Fruit fly (Drosophila melanogaster): ENCODE measurements around the gene Taf10b.

The Taf10b gene

DNA sequence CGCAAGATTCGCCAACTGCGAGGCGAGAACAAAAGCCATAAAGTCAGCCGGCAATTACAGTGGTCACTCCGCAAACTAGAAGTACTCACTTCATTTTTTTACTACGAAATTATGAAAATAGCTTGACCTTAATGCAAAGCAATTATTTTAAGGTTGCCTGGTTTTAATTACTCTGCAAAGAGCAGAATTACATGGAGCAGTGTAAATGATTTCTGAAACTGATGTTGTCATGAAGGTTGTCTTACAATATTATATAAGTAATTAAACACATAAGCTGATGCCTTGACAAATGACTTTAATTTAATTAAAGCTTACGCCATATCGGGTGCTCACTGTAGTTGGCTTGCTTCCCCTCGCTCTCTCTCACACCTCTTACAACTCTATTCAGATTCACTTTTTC is 33.4 kb downstream of the Taf10b start (continued):
- TF ChIP-seq H15 (GFP tag; IDR thresholded peaks at IDR 0.05) (no peak), CG17612 (GFP tag; IDR thresholded peaks at IDR 0.05) (no peak), CG4424 (GFP tag; optimal IDR thresholded peaks at IDR 0.05) (peak; percentile 17), cato (GFP tag; optimal IDR thresholded peaks at IDR 0.05; ENCODE audit: borderline replicate concordance) (no peak), Trl (optimal IDR thresholded peaks at IDR 0.05) (no peak), Trl (GFP tag; optimal IDR thresholded peaks at IDR 0.05) (no peak), CG9797 (GFP tag; optimal IDR thresholded peaks at IDR 0.05) (no peak), al (GFP tag; IDR thresholded peaks at IDR 0.05) (peak; percentile 67), D19B (GFP tag; optimal IDR thresholded peaks at IDR 0.05) (peak; percentile 38), Ptx1 (GFP tag; IDR thresholded peaks at IDR 0.05) (peak; percentile 54), sr (GFP tag; IDR thresholded peaks at IDR 0.05) (no peak), otp (GFP tag; IDR thresholded peaks at IDR 0.05) (no peak), phol (tag; optimal IDR thresholded peaks at IDR 0.05) (peak; percentile 28), CG17359 (tag; optimal IDR thresholded peaks at IDR 0.05) (peak; percentile 17), CG13775 (GFP tag; optimal IDR thresholded peaks at IDR 0.05) (peak; percentile 49), D (optimal IDR thresholded peaks at IDR 0.05) (no peak), D (GFP tag; optimal IDR thresholded peaks at IDR 0.05) (no peak), Bgb (GFP tag; IDR thresholded peaks at IDR 0.05; ENCODE audit: partially characterized antibody) (no peak), Hand (GFP tag; optimal IDR thresholded peaks at IDR 0.05) (peak; percentile 46), Oli (tag; optimal IDR thresholded peaks at IDR 0.05) (peak; percentile 38), CG30403 (GFP tag; optimal IDR thresholded peaks at IDR 0.05) (peak; percentile 58), br (optimal IDR thresholded peaks at IDR 0.05) (no peak), CG10274 (GFP tag; optimal IDR thresholded peaks at IDR 0.05) (no peak), danr (GFP tag; IDR thresholded peaks at IDR 0.05) (no peak), crc (GFP tag; optimal IDR thresholded peaks at IDR 0.05) (peak; percentile 26), CG8944 (GFP tag; optimal IDR thresholded peaks at IDR 0.05) (no peak), CG10267 (tag; optimal IDR thresholded peaks at IDR 0.05) (peak; percentile 1), repo (GFP tag; optimal IDR thresholded peaks at IDR 0.05) (no peak), ab (GFP tag; optimal IDR thresholded peaks at IDR 0.05) (no peak), CG3065 (GFP tag; optimal IDR thresholded peaks at IDR 0.05) (no peak), zf30C (GFP tag; optimal IDR thresholded peaks at IDR 0.05) (no peak), CG7357 (GFP tag; IDR thresholded peaks at IDR 0.05) (peak; percentile 30; the same call in 1 of the 3 replicates), PHDP (tag; optimal IDR thresholded peaks at IDR 0.05) (peak; percentile 52), HLH3B (GFP tag; IDR thresholded peaks at IDR 0.05) (no peak), corto (GFP tag; optimal IDR thresholded peaks at IDR 0.05) (no peak), p53 (GFP tag; optimal IDR thresholded peaks at IDR 0.05) (no peak), Jarid2 (GFP tag; optimal IDR thresholded peaks at IDR 0.05) (no peak), CG9817 (tag; optimal IDR thresholded peaks at IDR 0.05) (peak; percentile 57), CG33557 (GFP tag; optimal IDR thresholded peaks at IDR 0.05) (no peak), CG2712 (tag; optimal IDR thresholded peaks at IDR 0.05) (peak; percentile 42), pzg (GFP tag; optimal IDR thresholded peaks at IDR 0.05) (no peak), CG10462 (GFP tag; optimal IDR thresholded peaks at IDR 0.05) (no peak), nmo (GFP tag; optimal IDR thresholded peaks at IDR 0.05) (peak; percentile 33), Hsf (GFP tag; optimal IDR thresholded peaks at IDR 0.05) (peak; percentile 24), MESR4 (GFP tag; optimal IDR thresholded peaks at IDR 0.05) (no peak), shn (GFP tag; optimal IDR thresholded peaks at IDR 0.05) (peak; percentile 1), crol (GFP tag; IDR thresholded peaks at IDR 0.05) (peak; percentile 39), Ets97D (GFP tag; optimal IDR thresholded peaks at IDR 0.05) (no peak), CG6175 (GFP tag; IDR thresholded peaks at IDR 0.05) (no peak), tap (tag; optimal IDR thresholded peaks at IDR 0.05) (no peak), Rfx (GFP tag; IDR thresholded peaks at IDR 0.05) (peak; percentile 73), Meics (GFP tag; optimal IDR thresholded peaks at IDR 0.05) (peak; percentile 67), YL-1 (GFP tag; optimal IDR thresholded peaks at IDR 0.05) (no peak)

All from whole organism, embryonic.